Fruit fly (Drosophila melanogaster) whole organism: ENCODE data around the gene Coq3.

ENCODE experiments used
- EcR ChIP-seq, 2 experiments: fragments of >200 bp; optimal IDR thresholded peaks; 2 replicates each; lab custom pipeline; 2017; ENCODE audit warnings: missing biosample characterization in 2 of 2, missing genetic modification characterization in 2 of 2, missing genetic modification reagents in 2 of 2
- pan ChIP-seq: fragments of >200 bp; optimal IDR thresholded peaks from 2 replicates; lab custom pipeline; 2017
- psq ChIP-seq: fragments of >200 bp; optimal IDR thresholded peaks from 2 replicates; lab custom pipeline; 2017
- usp ChIP-seq: fragments of >200 bp; optimal IDR thresholded peaks from 2 replicates; lab custom pipeline; 2017; ENCODE audit warnings: missing biosample characterization, missing genetic modification characterization, mixed read lengths

DNA sequence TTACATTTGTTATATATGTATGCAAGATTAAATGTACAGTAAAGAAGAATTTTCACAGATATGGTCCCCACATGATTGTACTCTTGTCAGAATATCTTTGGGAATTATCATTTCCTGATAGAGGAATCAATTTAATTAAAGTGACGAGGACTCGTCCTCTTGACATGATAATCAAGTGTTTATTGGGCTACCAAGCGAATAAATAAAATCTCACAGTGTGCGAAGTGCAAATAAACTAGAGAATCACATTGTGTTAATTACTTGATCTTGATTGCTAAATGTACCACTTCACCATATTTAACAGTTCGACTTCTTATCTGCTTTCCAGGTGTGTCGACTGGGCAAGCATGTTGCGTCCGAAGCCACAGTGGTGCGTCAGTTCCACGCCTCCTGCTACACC is 11.5 kb upstream of the Coq3 start:
- no peak for TF ChIP-seq pan
- TF ChIP-seq usp (GFP tag; lab: Kevin White, UChicago), result no peak
- no peak for TF ChIP-seq EcR (GFP tag; optimal IDR thresholded peaks at IDR 0.05; lab: Kevin White, UChicago)
- no peak for TF ChIP-seq psq
